Fruit fly (Drosophila melanogaster): ENCODE data around the gene CG42268.
"Not testable (repeated sequence)": the region's sequence is repeated elsewhere in the genome, so short reads cannot be mapped to it uniquely, and the experiment has no call there.

The CG42268 gene

DNA sequence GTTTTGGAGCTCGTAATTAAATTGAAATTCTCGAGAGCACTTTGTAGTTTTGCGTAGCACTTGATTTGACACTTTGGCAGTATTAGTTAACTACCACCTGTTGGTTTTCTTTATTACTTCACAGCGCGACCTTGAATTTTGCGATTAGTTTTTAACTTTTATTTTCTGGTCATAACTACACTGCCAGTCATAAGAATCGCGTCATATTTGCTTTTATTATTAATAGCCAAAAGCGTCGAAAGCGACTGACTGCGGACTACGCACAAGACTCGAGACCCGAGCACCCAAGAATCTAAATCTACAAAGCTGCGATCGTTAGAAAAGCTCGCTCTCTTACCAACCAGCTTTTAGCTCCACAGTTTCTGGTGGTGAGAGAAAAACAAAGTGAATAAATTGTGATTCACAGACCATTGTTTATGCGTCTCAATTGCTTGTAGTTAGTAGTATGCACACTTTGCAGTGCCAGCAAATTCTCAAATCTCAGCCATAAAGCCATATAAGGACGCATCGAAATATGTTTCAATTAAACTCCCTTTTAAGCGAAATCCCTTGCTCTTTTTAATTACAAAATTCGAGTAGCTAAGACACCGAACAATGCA, at the start of gene CG42268:
TSS of gene CG42268 (minus strand) at position 245 of the 599 bp plus-strand sequence.
- TF ChIP-seq h (optimal IDR thresholded peaks at IDR 0.05) = no peak
- no peak for TF ChIP-seq insv (optimal IDR thresholded peaks at IDR 0.05)
- no peak for TF ChIP-seq psq (optimal IDR thresholded peaks at IDR 0.05)
- TF ChIP-seq Myc (optimal IDR thresholded peaks at IDR 0.05) = no peak
- TF ChIP-seq Sin3A (optimal IDR thresholded peaks at IDR 0.05) = no peak
- TF ChIP-seq ttk (optimal IDR thresholded peaks at IDR 0.05) = no peak

DNA sequence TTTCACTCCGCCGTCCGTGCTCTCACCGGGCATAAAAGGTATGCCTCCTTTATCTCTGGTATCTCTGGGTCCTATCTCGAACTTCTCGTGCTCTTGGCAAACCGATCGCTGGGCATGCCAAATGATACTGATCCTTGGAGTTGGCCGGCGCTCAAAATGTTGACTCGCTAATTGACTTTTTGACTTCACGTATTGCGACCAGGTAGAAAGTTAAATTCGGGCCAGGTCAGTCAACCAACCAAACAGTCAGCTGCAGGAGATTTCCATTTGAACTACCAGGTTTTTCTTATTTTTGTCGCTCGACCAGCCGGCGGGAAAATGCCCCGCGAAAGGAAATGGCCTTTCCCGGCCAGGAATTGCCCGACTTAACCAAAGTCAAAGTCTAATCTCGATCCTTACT, 43.9 kb upstream of the CG42268 start, which contains the start of gene Ilp4:
TSS of gene Ilp4 (minus strand) at position 139 of the 400 bp plus-strand sequence.
- TF ChIP-seq h (optimal IDR thresholded peaks at IDR 0.05) = no peak
- no peak for TF ChIP-seq Myc (optimal IDR thresholded peaks at IDR 0.05)
- no peak for TF ChIP-seq ttk (optimal IDR thresholded peaks at IDR 0.05)
- no peak for TF ChIP-seq psq (optimal IDR thresholded peaks at IDR 0.05)
- TF ChIP-seq insv (optimal IDR thresholded peaks at IDR 0.05) = no peak
- no peak for TF ChIP-seq Sin3A (optimal IDR thresholded peaks at IDR 0.05)

DNA sequence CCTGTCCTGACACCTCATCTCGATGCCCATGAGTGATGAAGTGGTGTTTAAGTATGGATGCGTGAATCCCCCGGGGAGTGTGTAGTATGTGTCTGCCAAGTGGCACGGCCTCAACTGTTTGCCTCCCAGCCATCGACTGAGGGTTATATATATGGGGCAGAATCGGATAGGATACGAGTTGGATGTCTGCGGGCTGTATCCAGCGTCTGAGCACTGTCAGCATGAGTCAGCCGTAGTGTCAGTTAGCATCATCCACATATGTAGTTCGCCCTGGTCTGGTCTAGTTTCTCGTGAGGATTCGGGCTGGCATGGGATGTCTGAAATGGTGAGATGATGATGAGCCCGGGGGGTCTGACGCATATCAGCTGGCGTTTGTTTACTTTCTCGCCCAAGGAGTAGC, 41.8 kb upstream of the CG42268 start, which contains the start of gene Ilp3:
TSS of gene Ilp3 (minus strand) at position 101 of the 400 bp plus-strand sequence.
- no peak for TF ChIP-seq Myc (optimal IDR thresholded peaks at IDR 0.05)
- no peak for TF ChIP-seq insv (optimal IDR thresholded peaks at IDR 0.05)
- TF ChIP-seq ttk (optimal IDR thresholded peaks at IDR 0.05) = no peak
- no peak for TF ChIP-seq psq (optimal IDR thresholded peaks at IDR 0.05)
- no peak for TF ChIP-seq Sin3A (optimal IDR thresholded peaks at IDR 0.05)
- TF ChIP-seq h (optimal IDR thresholded peaks at IDR 0.05) = no peak

DNA sequence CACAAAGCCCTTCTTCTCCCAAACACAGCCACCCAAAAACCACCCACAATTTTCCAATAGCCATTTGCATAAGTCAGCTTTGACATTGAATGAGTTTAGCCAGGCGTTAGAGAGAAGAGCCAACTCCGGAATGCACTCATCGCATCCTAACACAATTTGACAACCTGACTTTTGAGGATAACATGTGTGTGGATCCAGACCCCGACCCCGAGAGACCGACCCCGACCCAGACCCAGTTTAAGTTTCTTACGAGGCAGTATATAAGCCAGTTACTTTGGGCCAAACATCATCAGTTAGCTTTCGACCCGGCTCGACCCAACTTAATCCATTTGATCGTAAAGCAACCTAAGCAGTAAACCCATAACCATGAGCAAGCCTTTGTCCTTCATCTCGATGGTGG, 39.2 kb upstream of the CG42268 start, which contains the start of gene Ilp2:
TSS of gene Ilp2 (plus strand) at position 301 of the 400 bp plus-strand sequence.
- TF ChIP-seq ttk (optimal IDR thresholded peaks at IDR 0.05) (no peak), insv (optimal IDR thresholded peaks at IDR 0.05) (no peak), Myc (optimal IDR thresholded peaks at IDR 0.05) (no peak), Sin3A (optimal IDR thresholded peaks at IDR 0.05) (no peak), psq (optimal IDR thresholded peaks at IDR 0.05) (no peak), h (optimal IDR thresholded peaks at IDR 0.05) (no peak)

DNA sequence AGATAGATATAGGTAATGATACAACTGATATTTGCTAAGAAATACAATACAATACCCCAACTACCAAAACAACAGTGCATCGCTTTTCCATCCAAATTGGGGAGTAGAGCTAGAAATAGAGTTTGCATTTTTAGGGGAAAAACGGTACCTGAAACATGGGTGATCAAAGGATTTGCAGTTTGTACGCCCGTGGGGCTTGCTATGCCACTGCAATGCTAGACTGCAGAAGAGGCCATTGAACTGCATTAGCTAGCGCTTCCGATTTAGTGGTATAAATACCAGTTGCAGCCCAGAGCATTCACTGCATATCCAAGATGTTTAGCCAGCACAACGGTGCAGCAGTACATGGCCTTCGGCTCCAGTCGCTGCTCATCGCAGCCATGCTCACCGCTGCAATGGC, 37.9 kb upstream of the CG42268 start, which contains the start of gene Ilp1:
TSS of gene Ilp1 (plus strand) at position 301 of the 400 bp plus-strand sequence.
- TF ChIP-seq insv, psq, ttk (optimal IDR thresholded peaks at IDR 0.05): not testable (repeated sequence)

- no peak for TF ChIP-seq Sin3A (optimal IDR thresholded peaks at IDR 0.05)
- TF ChIP-seq psq (optimal IDR thresholded peaks at IDR 0.05) = no peak
- no peak for TF ChIP-seq Myc (optimal IDR thresholded peaks at IDR 0.05)
- no peak for TF ChIP-seq ttk (optimal IDR thresholded peaks at IDR 0.05)
- no peak for TF ChIP-seq insv (optimal IDR thresholded peaks at IDR 0.05)
- no peak for TF ChIP-seq h (optimal IDR thresholded peaks at IDR 0.05)
Observed at dm6 chr3L:9797587-9797986, 37.4 kb upstream of the CG42268 start, which contains the start of gene Zasp67. Gene Zasp67 (minus strand): TSS chr3L:9797687.

dm6 chr3L:9786746-9787145, 26.6 kb upstream of the CG42268 start, which contains the start of gene CG32052:
Gene CG32052 (plus strand): TSS chr3L:9787046.
- no peak for TF ChIP-seq Myc (optimal IDR thresholded peaks at IDR 0.05)
- TF ChIP-seq insv (optimal IDR thresholded peaks at IDR 0.05) = no peak
- no peak for TF ChIP-seq h (optimal IDR thresholded peaks at IDR 0.05)
- no peak for TF ChIP-seq ttk (optimal IDR thresholded peaks at IDR 0.05)

DNA sequence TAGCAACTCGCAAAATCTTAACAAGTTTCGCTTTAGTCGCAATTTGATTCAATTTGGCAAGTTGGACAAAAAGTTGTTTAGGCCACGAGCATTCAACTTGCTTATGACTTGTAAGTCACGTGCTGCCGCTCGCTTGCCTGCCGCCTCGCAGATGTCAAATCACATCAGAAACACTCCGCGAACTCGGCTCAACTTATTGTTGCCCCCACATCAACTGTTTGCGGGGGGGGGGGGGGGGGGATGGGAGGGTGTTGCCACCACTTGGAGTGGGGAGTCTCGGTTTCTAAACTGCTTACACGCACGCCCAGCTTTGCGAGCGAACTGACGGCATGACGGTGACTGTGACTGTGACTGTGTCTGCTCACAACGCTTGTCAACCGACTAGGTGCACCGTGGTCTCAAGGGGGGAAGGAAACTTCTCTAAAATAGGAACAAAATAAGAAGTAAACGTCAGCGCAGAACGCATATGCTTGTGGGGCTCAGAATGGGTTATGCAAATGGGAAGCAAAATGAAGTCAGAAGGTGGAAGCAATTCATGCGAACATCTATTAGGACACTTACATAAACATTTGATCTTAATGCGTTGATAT, 16.7 kb upstream of the CG42268 start:
- TF ChIP-seq ttk (optimal IDR thresholded peaks at IDR 0.05) = no peak
- TF ChIP-seq psq (optimal IDR thresholded peaks at IDR 0.05) = no peak
- no peak for TF ChIP-seq h (optimal IDR thresholded peaks at IDR 0.05)
- TF ChIP-seq insv (optimal IDR thresholded peaks at IDR 0.05) = no peak
- no peak for TF ChIP-seq Sin3A (optimal IDR thresholded peaks at IDR 0.05)
- TF ChIP-seq Myc (optimal IDR thresholded peaks at IDR 0.05) = no peak

dm6 chr3L:9775728-9776127, 15.5 kb upstream of the CG42268 start:
- TF ChIP-seq h (optimal IDR thresholded peaks at IDR 0.05) (no peak), ttk (optimal IDR thresholded peaks at IDR 0.05) (no peak), psq (optimal IDR thresholded peaks at IDR 0.05) (no peak), insv (optimal IDR thresholded peaks at IDR 0.05) (no peak), Myc (optimal IDR thresholded peaks at IDR 0.05) (no peak), Sin3A (optimal IDR thresholded peaks at IDR 0.05) (no peak)

dm6 chr3L:9768385-9768784, 8.2 kb upstream of the CG42268 start:
- TF ChIP-seq insv (optimal IDR thresholded peaks at IDR 0.05) (no peak), Sin3A (optimal IDR thresholded peaks at IDR 0.05) (no peak), ttk (optimal IDR thresholded peaks at IDR 0.05) (no peak), psq (optimal IDR thresholded peaks at IDR 0.05) (no peak), Myc (optimal IDR thresholded peaks at IDR 0.05) (no peak), h (optimal IDR thresholded peaks at IDR 0.05) (no peak)

DNA sequence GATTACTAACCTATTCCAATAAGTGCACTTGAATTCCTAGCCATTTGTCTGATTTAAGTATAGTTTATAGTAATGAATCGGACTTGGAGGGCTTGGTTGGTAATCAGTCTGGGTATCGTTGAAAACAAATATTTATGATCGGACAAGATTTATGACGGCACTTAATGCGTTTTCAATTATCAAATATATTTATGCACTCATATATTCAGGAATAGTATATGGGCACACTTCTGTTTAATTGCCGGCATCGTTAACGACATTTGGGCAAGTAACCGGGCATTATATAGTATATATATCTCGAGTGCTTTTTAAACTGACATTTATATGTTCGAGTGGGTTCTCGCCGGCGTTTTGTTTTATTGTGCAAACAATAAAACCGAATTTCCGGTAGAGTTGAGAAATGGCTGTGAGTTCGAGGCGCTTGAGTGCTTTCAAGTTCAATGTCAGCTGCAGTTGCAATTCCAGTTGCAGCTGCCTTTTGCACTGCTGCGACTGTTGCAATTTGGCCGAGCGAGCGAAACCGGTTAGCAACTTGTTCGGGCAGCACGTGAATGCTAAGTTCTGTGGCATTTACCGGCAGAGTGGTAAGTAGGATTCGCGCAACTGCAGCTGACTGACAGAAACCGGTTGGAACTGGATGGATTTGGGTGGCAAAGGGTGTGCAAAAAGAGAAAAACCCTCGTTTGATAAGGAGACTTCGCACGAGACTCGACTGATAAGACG, 7.6 kb upstream of the CG42268 start:
- no peak for TF ChIP-seq insv (optimal IDR thresholded peaks at IDR 0.05)
- no peak for TF ChIP-seq Sin3A (optimal IDR thresholded peaks at IDR 0.05)
- TF ChIP-seq Myc (optimal IDR thresholded peaks at IDR 0.05) = no peak
- no peak for TF ChIP-seq psq (optimal IDR thresholded peaks at IDR 0.05)
- TF ChIP-seq h (optimal IDR thresholded peaks at IDR 0.05) = no peak
- no peak for TF ChIP-seq ttk (optimal IDR thresholded peaks at IDR 0.05)

- no peak for TF ChIP-seq Sin3A (optimal IDR thresholded peaks at IDR 0.05)
- TF ChIP-seq ttk (optimal IDR thresholded peaks at IDR 0.05) = no peak
- TF ChIP-seq Myc (optimal IDR thresholded peaks at IDR 0.05) = no peak
- TF ChIP-seq psq (optimal IDR thresholded peaks at IDR 0.05) = no peak
- no peak for TF ChIP-seq h (optimal IDR thresholded peaks at IDR 0.05)
- no peak for TF ChIP-seq insv (optimal IDR thresholded peaks at IDR 0.05)
Observed at dm6 chr3L:9766364-9766763, 6.2 kb upstream of the CG42268 start.

Data from Kc167 (cell line).